Fruit fly (Drosophila melanogaster) whole organism, larva: ENCODE results near the gene CG15152.
A peak's percentile ranks its signal among the peaks of the same experiment; 100 is the strongest.

Experiments used
- noc ChIP-seq: fragments of 200-800 bp; sonication (Bioruptor generic); optimal IDR thresholded peaks from 3 replicates; lab custom pipeline; 2019; ENCODE audit warnings: missing biosample characterization, mild to moderate bottlenecking, missing genetic modification characterization, moderate library complexity

Gene CG15152

DNA sequence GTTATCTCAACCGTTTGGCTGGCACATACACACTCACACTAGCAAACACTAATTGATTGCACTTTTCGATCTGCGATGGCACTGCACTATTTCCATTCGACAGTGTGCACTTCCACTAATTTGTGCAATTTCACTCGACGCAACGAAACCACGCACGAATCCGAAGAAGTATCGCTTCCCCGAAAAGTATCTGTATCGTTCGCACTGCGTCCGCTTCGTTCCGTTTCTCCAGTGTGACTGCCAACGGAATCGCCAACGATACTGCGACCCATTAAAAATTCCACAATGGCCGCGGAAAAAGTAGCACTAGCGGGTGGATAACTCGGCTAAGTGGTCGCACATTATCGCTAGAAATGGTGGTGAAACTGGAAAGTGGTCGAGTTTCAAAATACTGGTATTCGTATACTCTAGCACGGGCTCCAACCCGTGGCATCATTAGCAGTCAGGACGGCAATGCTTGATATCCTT is 37.9 kb downstream of the CG15152 start, which contains the start of gene Socs36E:
Socs36E (minus strand) TSS at position 246 of the 468 bp plus-strand sequence.
- TF ChIP-seq noc (tag; lab: Kevin White, UChicago), result no peak

DNA sequence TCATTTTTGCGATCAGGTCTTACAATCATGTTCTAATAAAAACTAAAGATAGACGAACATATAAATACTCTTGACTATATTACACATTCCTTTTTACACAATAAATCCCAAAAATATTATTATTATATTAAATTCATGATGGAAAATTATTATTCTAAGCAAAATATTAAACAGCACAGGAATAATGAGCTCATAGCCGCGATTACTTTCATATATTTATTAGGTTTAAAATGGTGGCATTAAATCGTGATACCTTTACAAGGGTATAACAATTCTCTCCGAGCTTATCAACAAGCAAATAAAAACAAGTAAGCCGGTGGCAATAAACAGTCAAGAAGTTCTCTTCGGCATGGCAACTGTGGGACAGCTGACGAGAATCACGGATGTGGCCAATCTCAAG is 38.7 kb downstream of the CG15152 start, which contains the start of gene CG17681:
CG17681 (plus strand) TSS at position 56 of the 400 bp plus-strand sequence.
- TF ChIP-seq noc (tag; lab: Kevin White, UChicago), result peak; percentile 52

DNA sequence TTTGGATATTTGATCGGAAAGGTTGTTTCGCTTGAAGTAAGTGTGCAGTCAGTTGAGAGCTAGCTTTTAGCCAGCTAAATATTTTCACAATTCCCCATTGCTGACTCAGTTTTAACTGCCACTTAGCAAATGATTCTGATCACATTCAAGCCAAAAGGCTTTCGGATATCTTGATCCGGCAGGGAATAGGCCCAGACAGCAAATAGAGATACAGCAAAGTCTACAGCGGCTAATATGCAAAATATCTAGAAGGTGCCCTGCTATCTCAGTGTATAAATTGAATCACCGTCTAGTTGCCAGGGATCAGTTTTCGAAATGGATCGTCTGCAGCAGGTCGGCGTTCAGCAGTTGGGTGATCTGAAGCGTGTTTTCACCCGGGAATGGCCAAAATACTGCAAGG is 40.2 kb downstream of the CG15152 start, which contains the start of gene CG15155:
CG15155 (plus strand) TSS at position 301 of the 400 bp plus-strand sequence.
- TF ChIP-seq noc (tag; lab: Kevin White, UChicago), result no peak

DNA sequence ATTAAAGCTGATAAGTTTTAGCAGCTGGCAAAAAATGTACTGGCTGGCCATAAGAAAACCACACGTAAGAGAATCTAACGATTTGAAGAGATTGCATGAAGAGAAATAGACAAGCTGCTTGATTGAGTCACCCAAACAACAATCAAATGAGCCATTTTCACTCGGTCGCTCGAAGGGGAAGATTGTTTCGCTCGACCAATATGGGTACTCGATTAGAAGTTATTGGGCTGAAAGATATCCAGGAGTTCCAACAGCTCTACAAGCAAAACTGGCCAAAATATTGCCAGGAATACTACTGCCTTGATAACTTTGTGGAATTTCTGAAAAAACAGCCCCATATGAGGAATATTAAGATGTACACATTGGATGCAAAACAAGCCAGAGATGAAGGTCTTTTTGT is 41.5 kb downstream of the CG15152 start, which contains the start of gene CG5783:
CG5783 (plus strand) TSS at position 167 of the 400 bp plus-strand sequence.
- TF ChIP-seq noc (tag; lab: Kevin White, UChicago), result no peak

DNA sequence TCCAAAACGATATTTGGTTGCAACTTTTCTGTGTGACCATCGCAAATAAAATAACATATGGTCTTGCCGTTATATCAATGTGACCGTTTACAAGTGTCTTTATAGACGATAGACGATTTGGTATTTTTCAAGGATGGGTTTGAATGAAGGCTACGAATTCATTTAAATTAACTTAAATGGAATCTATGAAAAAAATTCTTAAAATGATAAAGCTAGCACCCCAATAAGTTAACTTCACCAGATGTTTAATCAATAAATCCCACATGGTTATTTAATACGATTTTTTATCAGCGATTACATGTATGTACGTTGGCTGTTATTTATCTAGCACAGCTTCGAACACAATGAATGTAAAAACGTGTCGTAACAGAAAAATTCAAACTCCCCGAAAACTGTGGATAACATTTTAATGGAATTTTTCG is 44.3 kb downstream of the CG15152 start:
- no peak for TF ChIP-seq noc (tag; lab: Kevin White, UChicago)

DNA sequence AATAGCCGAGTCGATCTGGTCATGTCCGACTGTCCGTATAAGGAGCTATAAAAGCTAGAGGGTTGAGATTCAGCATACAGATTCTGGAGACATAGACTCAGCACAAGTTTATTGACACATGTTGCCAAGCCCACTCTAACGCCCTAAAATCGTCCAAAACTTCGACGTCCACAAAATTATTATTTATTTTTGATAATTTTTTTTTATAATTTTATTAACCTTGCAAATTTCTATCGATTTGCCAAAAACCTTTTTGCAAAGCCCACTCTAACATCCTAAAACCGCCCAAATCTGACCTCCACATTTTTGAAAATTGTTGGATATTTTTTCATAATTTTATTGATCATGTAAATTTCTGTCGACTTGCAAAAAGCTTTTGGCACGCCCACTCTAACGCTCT is 44.8 kb downstream of the CG15152 start, which contains the start of gene JMJD4:
JMJD4 (minus strand) TSS at position 101 of the 400 bp plus-strand sequence.
- no peak for TF ChIP-seq noc (tag; lab: Kevin White, UChicago)
